Worm (Caenorhabditis elegans) whole organism, L1 larva: ENCODE data around the gene M03F4.4.

ENCODE experiments used
- ceh-63 ChIP-seq: fragments of 200-800 bp; sonication (Bioruptor generic); optimal IDR thresholded peaks from 2 replicates; lab custom pipeline; 2018; ENCODE audit warnings: mild to moderate bottlenecking, missing genetic modification characterization, missing compliant biosample characterization
- ceh-82 ChIP-seq, 3 experiments: fragments of 150-350 bp in 1 of 3; sonication (generic microtip) in 2 of 3; optimal IDR thresholded peaks; 2 replicates each; lab custom pipeline; 2014 to 2017; ENCODE audit warnings: missing biosample characterization in 3 of 3, missing genetic modification characterization in 3 of 3
- elt-3 ChIP-seq, 6 experiments: fragments of 150-350 bp in 1 of 6; sonication (generic microtip); optimal IDR thresholded peaks; 2 replicates each; lab custom pipeline; 2017 to 2018; ENCODE audit warnings: missing biosample characterization in 6 of 6, missing genetic modification characterization in 6 of 6, inconsistent platforms in 1 of 6
- fkh-10 ChIP-seq: sonication (generic microtip); optimal IDR thresholded peaks from 2 replicates; lab custom pipeline; 2017; ENCODE audit warnings: missing biosample characterization, missing genetic modification reagents, missing genetic modification characterization
- mep-1 ChIP-seq: fragments of 150-350 bp; optimal IDR thresholded peaks from 2 replicates; lab custom pipeline; 2014; ENCODE audit warnings: missing biosample characterization, missing genetic modification characterization
- nhr-11 ChIP-seq: fragments of 150-350 bp; optimal IDR thresholded peaks from 2 replicates; lab custom pipeline; 2014; ENCODE audit warnings: missing biosample characterization, missing genetic modification characterization
- nhr-76 ChIP-seq: sonication (generic microtip); optimal IDR thresholded peaks from 2 replicates; lab custom pipeline; 2017; ENCODE audit warnings: missing biosample characterization, missing genetic modification characterization
- nhr-77 ChIP-seq: fragments of 150-350 bp; optimal IDR thresholded peaks from 2 replicates; lab custom pipeline; 2014; ENCODE audit warnings: missing biosample characterization, missing genetic modification characterization
- nhr-90 ChIP-seq: sonication (generic microtip); optimal IDR thresholded peaks from 2 replicates; lab custom pipeline; 2016; ENCODE audit warnings: mild to moderate bottlenecking, missing genetic modification characterization, missing compliant biosample characterization; ENCODE audit not compliant: poor library complexity
- unc-130 ChIP-seq: fragments of 150-350 bp; optimal IDR thresholded peaks from 2 replicates; lab custom pipeline; 2017; ENCODE audit warnings: missing biosample characterization, missing genetic modification characterization, inconsistent platforms
- xbp-1 ChIP-seq: sonication (generic microtip); optimal IDR thresholded peaks from 2 replicates; lab custom pipeline; 2016; ENCODE audit warnings: missing genetic modification characterization, missing compliant biosample characterization
- zag-1 ChIP-seq: fragments of 150-350 bp; optimal IDR thresholded peaks from 2 replicates; lab custom pipeline; 2014; ENCODE audit warnings: missing biosample characterization, missing genetic modification characterization

- TF ChIP-seq ceh-63 (GFP tag; lab: Kevin White, UChicago) (no peak), nhr-77 (tag; lab: Kevin White, UChicago) (no peak), nhr-11 (tag; lab: Kevin White, UChicago) (no peak), xbp-1 (tag; lab: Kevin White, UChicago) (no peak), elt-3 (tag; optimal IDR thresholded peaks at IDR 0.05; lab: Kevin White, UChicago) (no peak), nhr-76 (tag; lab: Kevin White, UChicago) (no peak), ceh-82 (tag; optimal IDR thresholded peaks at IDR 0.05; lab: Kevin White, UChicago) (no peak), fkh-10 (GFP tag; lab: Kevin White, UChicago) (no peak), zag-1 (tag; lab: Kevin White, UChicago) (no peak), nhr-90 (tag; lab: Kevin White, UChicago) (no peak), mep-1 (no peak), unc-130 (no peak)
These were observed 3.9 kb upstream of the M03F4.4 start for ce11 chrX:4960910-4961680.
